Worm (Caenorhabditis elegans) whole organism, young adult: ENCODE data around the gene nas-29.

Source experiments
- C17E4.6 ChIP-seq: fragments of 200-800 bp; sonication (Bioruptor generic); IDR thresholded peaks from 2 replicates; pipeline ENCODE4 v1.3.6; 2022; ENCODE audit warnings: missing genetic modification reagents, missing genetic modification characterization, missing compliant biosample characterization
- F10E7.11 ChIP-seq: sonication (generic microtip); optimal IDR thresholded peaks from 2 replicates; lab custom pipeline; 2017; ENCODE audit warnings: mild to moderate bottlenecking, missing genetic modification characterization, moderate library complexity, missing compliant biosample characterization
- cebp-2 ChIP-seq: fragments of 200-800 bp; sonication (Bioruptor generic); IDR thresholded peaks from 2 replicates; pipeline ENCODE4 v1.3.6; 2022; ENCODE audit warnings: missing genetic modification characterization, missing compliant biosample characterization
- dpl-1 ChIP-seq: fragments of 150-350 bp; optimal IDR thresholded peaks from 2 replicates; lab custom pipeline; 2014; ENCODE audit warnings: missing biosample characterization, missing genetic modification reagents, missing genetic modification characterization
- hlh-26 ChIP-seq: fragments of 200-800 bp; sonication (Bioruptor generic); conservative IDR thresholded peaks from 2 replicates; pipeline ENCODE4 v1.3.6; 2022; ENCODE audit warnings: missing genetic modification reagents, missing genetic modification characterization, missing compliant biosample characterization
- nhr-80 ChIP-seq: sonication (generic microtip); optimal IDR thresholded peaks from 2 replicates; lab custom pipeline; 2016; ENCODE audit warnings: missing genetic modification characterization, missing compliant biosample characterization
- nhr-90 ChIP-seq: sonication (generic microtip); optimal IDR thresholded peaks from 2 replicates; lab custom pipeline; 2016; ENCODE audit warnings: missing genotype, mild to moderate bottlenecking, missing genetic modification characterization, missing compliant biosample characterization
- unc-130 ChIP-seq: sonication (generic microtip); optimal IDR thresholded peaks from 2 replicates; lab custom pipeline; 2016; ENCODE audit warnings: missing genetic modification reagents, missing genetic modification characterization, missing compliant biosample characterization
- ztf-6 ChIP-seq: fragments of 200-800 bp; sonication (Bioruptor generic); IDR thresholded peaks from 2 replicates; pipeline ENCODE4 v1.3.6; 2022; ENCODE audit warnings: missing genetic modification reagents, missing genetic modification characterization, missing compliant biosample characterization

- TF ChIP-seq F10E7.11 (no peak), cebp-2 (GFP tag; lab: Robert Waterston, UW) (no peak), hlh-26 (no peak), unc-130 (GFP tag; lab: Kevin White, UChicago) (no peak), C17E4.6 (no peak), nhr-80 (tag; lab: Kevin White, UChicago) (no peak), nhr-90 (tag; lab: Kevin White, UChicago) (no peak), dpl-1 (GFP tag; lab: Kevin White, UChicago) (no peak), ztf-6 (GFP tag; lab: Robert Waterston, UW) (no peak)
These were observed 29.1 kb upstream of the nas-29 start, which contains the start of gene srb-1 for ce11 chrII:5170932-5171331.
